Worm (Caenorhabditis elegans): Measurements from ENCODE around the gene C25D7.5.

DNA sequence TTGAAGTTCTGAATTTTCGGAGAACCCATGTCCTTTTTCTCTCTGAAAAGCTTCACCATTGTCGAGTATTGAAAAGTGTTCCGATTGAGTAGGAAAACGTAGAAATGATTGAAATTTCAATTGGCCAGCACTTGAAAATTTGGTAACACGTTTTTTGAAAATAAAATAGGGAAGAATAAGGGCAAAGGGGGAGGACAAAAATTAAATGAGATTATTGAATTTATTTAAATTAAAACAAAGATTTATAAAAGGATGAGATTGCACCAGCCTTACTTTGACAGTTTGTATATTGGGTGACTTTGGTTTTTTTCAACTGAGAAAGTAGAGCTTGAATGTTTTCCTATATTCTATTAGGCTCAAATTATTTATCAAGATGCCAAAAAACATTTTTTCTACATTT, 38.3 kb upstream of the C25D7.5 start, which contains the start of gene obr-2:
- TF ChIP-seq tbx-37 (GFP tag; conservative IDR thresholded peaks at IDR 0.05) = no peak
- no peak for TF ChIP-seq ceh-36 (tag; optimal IDR thresholded peaks at IDR 0.05)
- TF ChIP-seq ama-1 (optimal IDR thresholded peaks at IDR 0.05) = no peak
- no peak for TF ChIP-seq F13C5.2 (tag; optimal IDR thresholded peaks at IDR 0.05)
- TF ChIP-seq hmbx-1 (tag; optimal IDR thresholded peaks at IDR 0.05) = no peak
- no peak for TF ChIP-seq tbx-11 (GFP tag; IDR thresholded peaks at IDR 0.05)
- no peak for TF ChIP-seq aly-1 (tag; optimal IDR thresholded peaks at IDR 0.05)
- no peak for TF ChIP-seq ceh-13 (GFP tag; optimal IDR thresholded peaks at IDR 0.05)
- no peak for TF ChIP-seq flt-1 (GFP tag; IDR thresholded peaks at IDR 0.05)
- TF ChIP-seq ets-7 (tag; optimal IDR thresholded peaks at IDR 0.05) = no peak
- no peak for TF ChIP-seq pes-1 (GFP tag; IDR thresholded peaks at IDR 0.05)
- no peak for TF ChIP-seq B0310.2 (tag; optimal IDR thresholded peaks at IDR 0.05)
- no peak for TF ChIP-seq scrt-1 (GFP tag; IDR thresholded peaks at IDR 0.05)
- no peak for TF ChIP-seq tra-4 (tag; optimal IDR thresholded peaks at IDR 0.05)

Data from whole organism, early embryonic.